Worm (Caenorhabditis elegans): ENCODE data around the gene scl-24.

DNA sequence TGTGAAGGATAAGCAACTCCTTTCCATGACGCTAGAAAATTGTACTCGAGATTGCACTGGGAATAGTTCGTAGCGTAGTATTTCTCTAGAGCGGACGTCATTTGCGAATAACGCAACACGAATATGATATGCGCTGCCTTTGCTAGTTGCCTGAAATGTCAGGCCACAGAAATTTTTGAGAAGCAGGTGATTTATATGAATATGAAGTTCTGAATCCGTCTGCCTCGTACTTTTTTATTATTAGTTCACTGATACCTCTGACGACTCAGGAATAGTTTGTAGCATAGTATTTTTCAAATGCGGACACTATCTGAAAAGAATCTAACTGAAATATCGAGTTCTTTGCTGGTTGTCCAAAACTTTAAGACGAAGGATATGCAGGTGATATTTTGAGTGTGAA, 9.9 kb downstream of the scl-24 start, which contains the start of gene srh-118:
- TF ChIP-seq aly-2 (tag; optimal IDR thresholded peaks at IDR 0.05), result no peak
- no peak for TF ChIP-seq nhr-77 (tag; optimal IDR thresholded peaks at IDR 0.05)
- TF ChIP-seq mdl-1 (tag; optimal IDR thresholded peaks at IDR 0.05), result no peak
- TF ChIP-seq nhr-28 (tag; optimal IDR thresholded peaks at IDR 0.05), result no peak
- TF ChIP-seq nhr-84 (tag; optimal IDR thresholded peaks at IDR 0.05), result no peak

Data from whole organism, L1 larva.